Fruit fly (Drosophila melanogaster) whole organism, pupa: Measurements from ENCODE around the gene CG7888.
A peak's percentile ranks its signal among the peaks of the same experiment; 100 is the strongest.

Experiments
- CG10348 ChIP-seq: fragments of 200-800 bp; sonication (Bioruptor generic); IDR thresholded peaks from 2 replicates; pipeline ENCODE4 v1.3.6; 2022; ENCODE audit warnings: missing biosample characterization, missing genetic modification characterization
- CG12605 ChIP-seq: fragments of 200-800 bp; sonication (Bioruptor generic); IDR thresholded peaks from 2 replicates; pipeline ENCODE4 v1.3.6; 2022; ENCODE audit warnings: missing biosample characterization, missing genetic modification characterization
- CG13204 ChIP-seq: fragments of 200-800 bp; sonication (Bioruptor generic); optimal IDR thresholded peaks from 2 replicates; lab custom pipeline; 2018; ENCODE audit warnings: missing biosample characterization, mild to moderate bottlenecking, missing genetic modification characterization, moderate library complexity
- CG14655 ChIP-seq: fragments of 200-800 bp; sonication (Bioruptor generic); optimal IDR thresholded peaks from 3 replicates; lab custom pipeline; 2017; ENCODE audit warnings: mild to moderate bottlenecking, missing biosample characterization, missing genetic modification reagents, missing genetic modification characterization
- CG15710 ChIP-seq: fragments of 200-800 bp; sonication (Bioruptor generic); optimal IDR thresholded peaks from 2 replicates; lab custom pipeline; 2018; ENCODE audit warnings: missing biosample characterization, mild to moderate bottlenecking, missing genetic modification characterization, moderate library complexity
- CG17806 ChIP-seq: fragments of 200-800 bp; sonication (Bioruptor generic); optimal IDR thresholded peaks from 2 replicates; lab custom pipeline; 2018; ENCODE audit warnings: missing biosample characterization, mild to moderate bottlenecking, missing genetic modification characterization, moderate library complexity
- CG32121 ChIP-seq: fragments of 200-800 bp; sonication (Bioruptor generic); IDR thresholded peaks from 2 replicates; pipeline ENCODE4 v1.3.6; 2022; ENCODE audit warnings: missing biosample characterization, missing genetic modification characterization
- CG34367 ChIP-seq: fragments of 200-800 bp; sonication (Bioruptor generic); optimal IDR thresholded peaks from 2 replicates; lab custom pipeline; 2018; ENCODE audit warnings: missing biosample characterization, mild to moderate bottlenecking, missing genetic modification characterization
- CG4496 ChIP-seq: fragments of 200-800 bp; sonication (Bioruptor generic); IDR thresholded peaks from 3 replicates; pipeline ENCODE4 v1.3.6; 2022; ENCODE audit warnings: missing biosample characterization, missing genetic modification characterization
- CG8159 ChIP-seq: fragments of 200-800 bp; sonication (Bioruptor generic); optimal IDR thresholded peaks from 3 replicates; lab custom pipeline; 2018; ENCODE audit warnings: missing biosample characterization, mild to moderate bottlenecking, missing genetic modification characterization, moderate library complexity
- CG8301 ChIP-seq: fragments of 200-800 bp; sonication (Bioruptor generic); optimal IDR thresholded peaks from 2 replicates; lab custom pipeline; 2018; ENCODE audit warnings: missing biosample characterization, mild to moderate bottlenecking, missing genetic modification characterization
- CG9948 ChIP-seq: fragments of 200-800 bp; sonication (Bioruptor generic); optimal IDR thresholded peaks from 2 replicates; lab custom pipeline; 2018; ENCODE audit warnings: missing biosample characterization, mild to moderate bottlenecking, missing genetic modification characterization, moderate library complexity
- D1 ChIP-seq: fragments of 200-800 bp; sonication (Bioruptor generic); optimal IDR thresholded peaks from 2 replicates; lab custom pipeline; 2018; ENCODE audit warnings: missing biosample characterization, mild to moderate bottlenecking, missing genetic modification characterization, moderate library complexity
- EcR ChIP-seq: fragments of 200-800 bp; sonication (Bioruptor generic); optimal IDR thresholded peaks from 3 replicates; lab custom pipeline; 2019; ENCODE audit warnings: missing biosample characterization, missing genetic modification characterization, mild to moderate bottlenecking, moderate library complexity, missing genetic modification reagents
- Ets98B ChIP-seq: fragments of 200-800 bp; sonication (Bioruptor generic); IDR thresholded peaks from 2 replicates; pipeline ENCODE4 v1.3.6; 2022; ENCODE audit warnings: missing biosample characterization, missing genetic modification characterization
- Pif1A ChIP-seq: fragments of 200-800 bp; sonication (Bioruptor generic); optimal IDR thresholded peaks from 3 replicates; lab custom pipeline; 2016; ENCODE audit warnings: missing biosample characterization, missing genetic modification characterization
- Pif1B ChIP-seq: fragments of 200-800 bp; sonication (Bioruptor generic); optimal IDR thresholded peaks from 3 replicates; lab custom pipeline; 2016; ENCODE audit warnings: missing biosample characterization, missing genetic modification characterization
- Snoo ChIP-seq: fragments of 200-800 bp; sonication (Bioruptor generic); optimal IDR thresholded peaks from 3 replicates; lab custom pipeline; 2017; ENCODE audit warnings: missing biosample characterization, mild to moderate bottlenecking, missing genetic modification characterization, inconsistent platforms
- fd96Ca ChIP-seq: fragments of 200-800 bp; sonication (Bioruptor generic); IDR thresholded peaks from 3 replicates; pipeline ENCODE4 v1.3.6; 2022; ENCODE audit warnings: missing biosample characterization, missing genetic modification characterization
- gl ChIP-seq: fragments of 200-800 bp; sonication (Bioruptor generic); optimal IDR thresholded peaks from 2 replicates; lab custom pipeline; 2018; ENCODE audit warnings: missing biosample characterization, mild to moderate bottlenecking, missing genetic modification characterization
- rn ChIP-seq: fragments of 200-800 bp; sonication (Bioruptor generic); IDR thresholded peaks from 2 replicates; pipeline ENCODE4 v1.3.6; 2022; ENCODE audit warnings: missing biosample characterization, missing genetic modification characterization

CG7888 gene

DNA sequence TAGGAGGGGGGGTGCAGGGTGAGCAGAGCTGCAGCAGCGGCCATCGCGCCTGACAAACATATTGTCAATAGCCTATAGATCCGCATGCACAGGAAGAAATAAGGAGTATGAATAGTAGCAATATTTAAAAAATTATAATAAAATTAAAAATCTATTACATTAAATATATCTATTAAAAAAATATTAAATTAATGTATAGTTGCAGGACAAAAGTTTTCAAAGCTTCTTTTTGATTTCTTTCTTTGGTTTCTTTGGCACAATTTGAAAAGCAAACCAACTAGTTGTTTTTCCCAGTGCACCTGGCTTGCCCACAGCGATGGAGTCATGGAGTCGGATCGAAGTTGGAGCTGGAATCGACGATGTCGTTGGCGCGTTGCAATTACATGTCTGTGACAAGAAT, 22.1 kb upstream of the CG7888 start:
- peak; percentile 60 for TF ChIP-seq CG8159
- no peak; the same call in 1 of the 2 replicates for TF ChIP-seq CG12605 (GFP tag; lab: Robert Waterston, UW)
- TF ChIP-seq CG4496 (GFP tag; lab: Robert Waterston, UW) = 0 out of 3 replicates have a peak, but pooled peaks have one; percentile 38
- peak; percentile 6 for TF ChIP-seq Snoo
- peak; percentile 50 for TF ChIP-seq CG9948 (tag; lab: Kevin White, UChicago)
- 0 out of 3 replicates have a peak, but pooled peaks have one; percentile 40 for TF ChIP-seq fd96Ca (GFP tag; lab: Robert Waterston, UW)
- TF ChIP-seq Ets98B = peak; percentile 59; the same call in 1 of the 2 replicates
- TF ChIP-seq CG34367 (tag; lab: Kevin White, UChicago) = peak; percentile 39
- no peak for TF ChIP-seq D1 (tag; lab: Kevin White, UChicago)
- TF ChIP-seq gl (tag; lab: Kevin White, UChicago) = no peak
- TF ChIP-seq CG13204 = peak; percentile 9
- TF ChIP-seq CG17806 (tag; lab: Kevin White, UChicago) = peak; percentile 47
- TF ChIP-seq CG10348 = no peak
- peak; percentile 22 for TF ChIP-seq Pif1B
- no peak for TF ChIP-seq rn (GFP tag; lab: Robert Waterston, UW)
- peak; percentile 60 for TF ChIP-seq CG14655 (GFP tag; lab: Kevin White, UChicago)
- TF ChIP-seq CG15710 (tag; lab: Kevin White, UChicago) = peak; percentile 53
- TF ChIP-seq CG8301 = peak; percentile 47
- peak; percentile 54; the same call in 1 of the 2 replicates for TF ChIP-seq CG32121 (GFP tag; lab: Robert Waterston, UW)
- TF ChIP-seq Pif1A = no peak

- peak; percentile 70 for TF ChIP-seq CG8301
- peak; percentile 72 for TF ChIP-seq CG13204
- TF ChIP-seq rn (GFP tag; lab: Robert Waterston, UW) = 0 out of 2 replicates have a peak, but pooled peaks have one; percentile 31
- TF ChIP-seq CG32121 (GFP tag; lab: Robert Waterston, UW) = peak; percentile 66
- TF ChIP-seq Ets98B = peak; percentile 76
- no peak for TF ChIP-seq CG10348
- peak; percentile 83 for TF ChIP-seq CG8159
- TF ChIP-seq CG12605 (GFP tag; lab: Robert Waterston, UW) = peak; percentile 73
- peak; percentile 85 for TF ChIP-seq CG17806 (tag; lab: Kevin White, UChicago)
- peak; percentile 65 for TF ChIP-seq gl (tag; lab: Kevin White, UChicago)
- peak; percentile 62 for TF ChIP-seq Snoo
- peak; percentile 66 for TF ChIP-seq Pif1B
- peak; percentile 80 for TF ChIP-seq CG9948 (tag; lab: Kevin White, UChicago)
- TF ChIP-seq CG4496 (GFP tag; lab: Robert Waterston, UW) = peak; percentile 78
- peak; percentile 77 for TF ChIP-seq Pif1A
- TF ChIP-seq EcR (GFP tag; lab: Kevin White, UChicago) = peak; percentile 25
- peak; percentile 77 for TF ChIP-seq CG14655 (GFP tag; lab: Kevin White, UChicago)
- peak; percentile 74 for TF ChIP-seq CG34367 (tag; lab: Kevin White, UChicago)
- peak; percentile 56 for TF ChIP-seq D1 (tag; lab: Kevin White, UChicago)
- TF ChIP-seq fd96Ca (GFP tag; lab: Robert Waterston, UW) = peak; percentile 74
- TF ChIP-seq CG15710 (tag; lab: Kevin White, UChicago) = peak; percentile 79
Measured at dm6 chr3L:11033327-11033975, 20.4 kb upstream of the CG7888 start.

dm6 chr3L:11035039-11035438, 18.8 kb upstream of the CG7888 start:
- TF ChIP-seq CG12605 (GFP tag; lab: Robert Waterston, UW) = no peak
- no peak for TF ChIP-seq CG9948 (tag; lab: Kevin White, UChicago)
- TF ChIP-seq CG32121 (GFP tag; lab: Robert Waterston, UW) = no peak
- no peak for TF ChIP-seq CG15710 (tag; lab: Kevin White, UChicago)

dm6 chr3L:11041193-11041592, 12.6 kb upstream of the CG7888 start:
- TF ChIP-seq D1 (tag; lab: Kevin White, UChicago) = no peak
- no peak for TF ChIP-seq CG13204
- TF ChIP-seq Pif1B = no peak
- TF ChIP-seq CG9948 (tag; lab: Kevin White, UChicago) = no peak

- TF ChIP-seq Pif1B = no peak
- TF ChIP-seq CG15710 (tag; lab: Kevin White, UChicago) = no peak
- no peak for TF ChIP-seq fd96Ca (GFP tag; lab: Robert Waterston, UW)
- no peak for TF ChIP-seq CG12605 (GFP tag; lab: Robert Waterston, UW)
- no peak for TF ChIP-seq CG8159
- no peak for TF ChIP-seq CG4496 (GFP tag; lab: Robert Waterston, UW)
- no peak for TF ChIP-seq EcR (GFP tag; lab: Kevin White, UChicago)
- no peak for TF ChIP-seq D1 (tag; lab: Kevin White, UChicago)
- TF ChIP-seq Snoo = no peak
- no peak for TF ChIP-seq CG32121 (GFP tag; lab: Robert Waterston, UW)
- TF ChIP-seq rn (GFP tag; lab: Robert Waterston, UW) = no peak
- no peak for TF ChIP-seq CG13204
- TF ChIP-seq Ets98B = no peak
- no peak for TF ChIP-seq gl (tag; lab: Kevin White, UChicago)
- no peak for TF ChIP-seq CG10348
Measured at dm6 chr3L:11043650-11044049, 10.2 kb upstream of the CG7888 start.

- TF ChIP-seq rn (GFP tag; lab: Robert Waterston, UW) (no peak), Pif1B (no peak), Snoo (no peak)
Measured at dm6 chr3L:11045009-11045408, 8.8 kb upstream of the CG7888 start.
